Worm (Caenorhabditis elegans): ENCODE measurements around the gene ZK637.14.

Gene ZK637.14

ce11 chrIII:8866983-8867842, 21.7 kb downstream of the ZK637.14 start:
- no peak for TF ChIP-seq ceh-82 (tag; optimal IDR thresholded peaks at IDR 0.05)
- no peak for TF ChIP-seq ceh-16 (tag; optimal IDR thresholded peaks at IDR 0.05)
- peak; percentile 50 for TF ChIP-seq elt-2 (tag; optimal IDR thresholded peaks at IDR 0.05)
- TF ChIP-seq lin-39 (tag; optimal IDR thresholded peaks at IDR 0.05), result peak; percentile 2
- peak; percentile 40 for TF ChIP-seq nfya-1 (tag; optimal IDR thresholded peaks at IDR 0.05; ENCODE audit: insufficient read depth)
- peak; percentile 7 for TF ChIP-seq egl-5 (tag; optimal IDR thresholded peaks at IDR 0.05)
- TF ChIP-seq lsy-12 (tag; optimal IDR thresholded peaks at IDR 0.05), result peak; percentile 20
- TF ChIP-seq egl-27 (tag; optimal IDR thresholded peaks at IDR 0.05), result no peak
- TF ChIP-seq nhr-67 (tag; optimal IDR thresholded peaks at IDR 0.05), result no peak
- no peak for TF ChIP-seq daf-12 (tag; optimal IDR thresholded peaks at IDR 0.05)
- TF ChIP-seq nhr-25 (tag; optimal IDR thresholded peaks at IDR 0.05), result peak; percentile 69
- peak; percentile 56 for TF ChIP-seq ama-1 (optimal IDR thresholded peaks at IDR 0.05)
- peak; percentile 49 for TF ChIP-seq jun-1 (tag; optimal IDR thresholded peaks at IDR 0.05)
- TF ChIP-seq pha-4 (tag; optimal IDR thresholded peaks at IDR 0.05), result peak; percentile 42
- TF ChIP-seq nhr-23 (tag; optimal IDR thresholded peaks at IDR 0.05), result peak; percentile 20
- peak; percentile 30 for TF ChIP-seq pqm-1 (tag; optimal IDR thresholded peaks at IDR 0.05)
- peak; percentile 53 for TF ChIP-seq ceh-28 (tag; optimal IDR thresholded peaks at IDR 0.05)

ce11 chrIII:8866038-8866437, 22.9 kb downstream of the ZK637.14 start:
- no peak for TF ChIP-seq ztf-4 (tag; optimal IDR thresholded peaks at IDR 0.05)
- no peak for TF ChIP-seq nhr-12 (tag; optimal IDR thresholded peaks at IDR 0.05)
- TF ChIP-seq lsy-12 (tag; optimal IDR thresholded peaks at IDR 0.05), result no peak
- no peak for TF ChIP-seq elt-3 (tag; optimal IDR thresholded peaks at IDR 0.05)
- TF ChIP-seq daf-12 (tag; optimal IDR thresholded peaks at IDR 0.05), result no peak
- TF ChIP-seq fos-1 (tag; optimal IDR thresholded peaks at IDR 0.05), result no peak
- no peak for TF ChIP-seq snpc-4 (tag; optimal IDR thresholded peaks at IDR 0.05)
- TF ChIP-seq nhr-28 (tag; optimal IDR thresholded peaks at IDR 0.05), result no peak
- TF ChIP-seq jun-1 (tag; optimal IDR thresholded peaks at IDR 0.05), result no peak
- no peak for TF ChIP-seq egl-27 (tag; optimal IDR thresholded peaks at IDR 0.05)
- TF ChIP-seq pqm-1 (tag; optimal IDR thresholded peaks at IDR 0.05), result no peak

- TF ChIP-seq hmg-11 (tag; optimal IDR thresholded peaks at IDR 0.05) (peak; percentile 63), pha-4 (tag; optimal IDR thresholded peaks at IDR 0.05) (no peak), snpc-4 (tag; optimal IDR thresholded peaks at IDR 0.05) (peak; percentile 46), lin-15B (tag; optimal IDR thresholded peaks at IDR 0.05) (peak; percentile 56), eor-1 (tag; optimal IDR thresholded peaks at IDR 0.05) (no peak), nhr-76 (tag; optimal IDR thresholded peaks at IDR 0.05) (no peak), ama-1 (optimal IDR thresholded peaks at IDR 0.05) (peak; percentile 99), nhr-25 (tag; optimal IDR thresholded peaks at IDR 0.05) (peak; percentile 75), nhr-237 (tag; optimal IDR thresholded peaks at IDR 0.05) (no peak), fos-1 (tag; optimal IDR thresholded peaks at IDR 0.05) (peak; percentile 71), ztf-4 (tag; optimal IDR thresholded peaks at IDR 0.05) (peak; percentile 8), nfya-1 (tag; optimal IDR thresholded peaks at IDR 0.05; ENCODE audit: insufficient read depth) (peak; percentile 53), elt-2 (tag; optimal IDR thresholded peaks at IDR 0.05) (peak; percentile 84), mdl-1 (tag; optimal IDR thresholded peaks at IDR 0.05) (no peak), aly-2 (tag; optimal IDR thresholded peaks at IDR 0.05) (no peak), daf-12 (tag; optimal IDR thresholded peaks at IDR 0.05) (no peak), egl-27 (tag; optimal IDR thresholded peaks at IDR 0.05) (no peak), pqm-1 (tag; optimal IDR thresholded peaks at IDR 0.05) (peak; percentile 67), R02D3.7 (tag; optimal IDR thresholded peaks at IDR 0.05) (peak; percentile 33), lsy-12 (tag; optimal IDR thresholded peaks at IDR 0.05) (peak; percentile 72), zag-1 (tag; optimal IDR thresholded peaks at IDR 0.05) (no peak), ceh-28 (tag; optimal IDR thresholded peaks at IDR 0.05) (peak; percentile 34), jun-1 (tag; optimal IDR thresholded peaks at IDR 0.05) (peak; percentile 74), ceh-16 (tag; optimal IDR thresholded peaks at IDR 0.05) (no peak), ceh-82 (tag; optimal IDR thresholded peaks at IDR 0.05) (no peak), nhr-28 (tag; optimal IDR thresholded peaks at IDR 0.05) (no peak), skn-1 (tag; optimal IDR thresholded peaks at IDR 0.05) (no peak), tbx-2 (tag; optimal IDR thresholded peaks at IDR 0.05) (peak; percentile 25), nhr-23 (tag; optimal IDR thresholded peaks at IDR 0.05) (peak; percentile 57), ZK546.5 (tag; optimal IDR thresholded peaks at IDR 0.05) (no peak), egl-5 (tag; optimal IDR thresholded peaks at IDR 0.05) (peak; percentile 16), nhr-67 (tag; optimal IDR thresholded peaks at IDR 0.05) (no peak), unc-62 (GFP tag; optimal IDR thresholded peaks at IDR 0.05) (no peak), elt-3 (tag; optimal IDR thresholded peaks at IDR 0.05) (no peak)
Measured at ce11 chrIII:8865294-8865766, 23.6 kb downstream of the ZK637.14 start.

Measured in whole organism, L3 larva.